Worm (Caenorhabditis elegans): Measurements from ENCODE around the gene E02C12.12.

DNA sequence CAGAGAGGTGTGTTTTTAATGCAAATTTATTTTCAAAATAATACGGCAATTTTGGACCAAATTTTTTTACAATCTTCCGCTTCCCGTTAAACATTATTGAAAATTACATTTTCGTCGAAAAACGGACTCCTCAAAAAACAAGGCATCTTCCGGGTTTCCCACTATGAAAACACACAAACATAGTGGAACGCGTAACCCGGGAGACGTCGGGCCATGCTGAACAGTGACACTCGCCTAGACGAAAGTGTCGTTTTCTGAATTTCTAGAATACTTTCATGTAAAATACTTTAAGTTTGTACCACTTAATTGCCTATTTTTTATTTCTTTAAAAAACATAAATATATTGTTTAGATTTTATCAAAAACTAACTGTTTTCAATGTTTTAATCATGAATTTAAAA, 9.8 kb upstream of the E02C12.12 start:
- no peak for TF ChIP-seq fkh-4 (tag; optimal IDR thresholded peaks at IDR 0.05; ENCODE audit: borderline replicate concordance)
- no peak for TF ChIP-seq fkh-10 (GFP tag; optimal IDR thresholded peaks at IDR 0.05)
- no peak for TF ChIP-seq sptf-1 (tag; optimal IDR thresholded peaks at IDR 0.05)
- peak; percentile 97 for TF ChIP-seq snpc-4 (tag; optimal IDR thresholded peaks at IDR 0.05)
- TF ChIP-seq blmp-1 (tag; optimal IDR thresholded peaks at IDR 0.05) = no peak
- TF ChIP-seq lin-13 (GFP tag; optimal IDR thresholded peaks at IDR 0.05) = no peak
- TF ChIP-seq egl-27 (tag; optimal IDR thresholded peaks at IDR 0.05) = no peak
- TF ChIP-seq nhr-71 (tag; optimal IDR thresholded peaks at IDR 0.05) = no peak
- no peak for TF ChIP-seq hlh-17 (GFP tag; optimal IDR thresholded peaks at IDR 0.05; ENCODE audit: borderline replicate concordance)

Measured in whole organism, L1 larva.